Fruit fly (Drosophila melanogaster) whole organism, embryonic: ENCODE measurements around the gene abo.

Experiments
- CG1024 ChIP-seq: fragments of 200-800 bp; sonication (Bioruptor generic); IDR thresholded peaks from 2 replicates; pipeline ENCODE4 v1.3.6; 2022; ENCODE audit warnings: missing biosample characterization, missing genetic modification characterization
- CG6791 ChIP-seq: fragments of 200-800 bp; sonication (Bioruptor generic); IDR thresholded peaks from 3 replicates; pipeline ENCODE4 v1.3.6; 2022; ENCODE audit warnings: missing biosample characterization, missing genetic modification characterization; ENCODE audit not compliant: partially characterized antibody
- D ChIP-seq, 2 experiments: fragments of 200-800 bp in 1 of 2; fragments of >200 bp in 1 of 2; sonication (Bioruptor generic) in 1 of 2; optimal IDR thresholded peaks; 2 replicates in 1 of 2; 3 replicates in 1 of 2; lab custom pipeline; 2017; ENCODE audit warnings: mild to moderate bottlenecking in 1 of 2, missing biosample characterization in 1 of 2, missing genetic modification characterization in 1 of 2, missing genetic modification reagents in 1 of 2
- Nf-YB ChIP-seq: fragments of 200-800 bp; sonication (Bioruptor generic); optimal IDR thresholded peaks from 3 replicates; lab custom pipeline; 2019; ENCODE audit warnings: missing biosample characterization, mild to moderate bottlenecking, missing genetic modification characterization, moderate library complexity
- Sry-δ ChIP-seq: fragments of 200-800 bp; sonication (Bioruptor generic); optimal IDR thresholded peaks from 2 replicates; lab custom pipeline; 2016; ENCODE audit warnings: missing biosample characterization, missing genetic modification characterization
- amos ChIP-seq: fragments of 200-800 bp; sonication (Bioruptor generic); IDR thresholded peaks from 2 replicates; pipeline ENCODE4 v1.3.6; 2022; ENCODE audit warnings: missing biosample characterization, missing genetic modification characterization; ENCODE audit not compliant: partially characterized antibody
- gsb-n ChIP-seq: fragments of 200-800 bp; sonication (Bioruptor generic); optimal IDR thresholded peaks from 3 replicates; lab custom pipeline; 2018; ENCODE audit warnings: missing biosample characterization, mild to moderate bottlenecking, missing genetic modification characterization
- pho ChIP-seq: fragments of 200-800 bp; sonication (Bioruptor generic); optimal IDR thresholded peaks from 2 replicates; lab custom pipeline; 2016; ENCODE audit warnings: missing biosample characterization, missing genetic modification characterization
- wek ChIP-seq: fragments of 200-800 bp; sonication (Bioruptor generic); optimal IDR thresholded peaks from 3 replicates; lab custom pipeline; 2018; ENCODE audit warnings: missing biosample characterization, mild to moderate bottlenecking, missing genetic modification characterization, moderate library complexity

- TF ChIP-seq CG6791 (GFP tag; lab: Robert Waterston, UW): peak; percentile 99
- peak; percentile 99 for TF ChIP-seq amos (GFP tag; lab: Robert Waterston, UW)
- peak; percentile 96 for TF ChIP-seq Sry-δ (GFP tag; lab: Kevin White, UChicago)
- TF ChIP-seq CG1024 (GFP tag; lab: Robert Waterston, UW): no peak
- TF ChIP-seq gsb-n (tag; lab: Kevin White, UChicago): no peak
- TF ChIP-seq wek (GFP tag; lab: Kevin White, UChicago): no peak
- TF ChIP-seq Nf-YB (GFP tag; lab: Kevin White, UChicago): no peak
- TF ChIP-seq pho (GFP tag; lab: Kevin White, UChicago): no peak
- TF ChIP-seq D (optimal IDR thresholded peaks at IDR 0.05; lab: Kevin White, UChicago): no peak
- no peak for TF ChIP-seq D (GFP tag; optimal IDR thresholded peaks at IDR 0.05; lab: Kevin White, UChicago)
Measured at dm6 chr2L:10989162-10989561, 14.1 kb upstream of the abo start, which contains the start of gene TTLL4A.
